Worm (Caenorhabditis elegans) whole organism, midembryonic: ENCODE data around the gene F56B3.9.

ENCODE experiments used
- cog-1 ChIP-seq: sonication (generic microtip); optimal IDR thresholded peaks from 2 replicates; lab custom pipeline; 2016; ENCODE audit warnings: missing genetic modification characterization, missing compliant biosample characterization
- klf-2 ChIP-seq: fragments of 200-800 bp; sonication (Bioruptor generic); conservative IDR thresholded peaks from 2 replicates; pipeline ENCODE4 v1.3.6; 2022; ENCODE audit warnings: missing genetic modification reagents, missing genetic modification characterization, missing compliant biosample characterization

- no peak for TF ChIP-seq klf-2 (GFP tag; lab: Robert Waterston, UW)
- no peak for TF ChIP-seq cog-1 (tag; lab: Kevin White, UChicago)
Observed at ce11 chrIV:730937-731336, 40.2 kb upstream of the F56B3.9 start, which contains the start of gene srt-24.
